Fruit fly (Drosophila melanogaster): ENCODE measurements around the gene Fadd.

Gene Fadd

dm6 chr3R:22046723-22047122, 12.5 kb downstream of the Fadd start:
- no peak for TF ChIP-seq Eip93F (GFP tag; optimal IDR thresholded peaks at IDR 0.05)
- TF ChIP-seq CG6854 (GFP tag; optimal IDR thresholded peaks at IDR 0.05) = no peak
- no peak for TF ChIP-seq Gug (GFP tag; IDR thresholded peaks at IDR 0.05)
- TF ChIP-seq dsx (GFP tag; optimal IDR thresholded peaks at IDR 0.05; ENCODE audit: poor library complexity, severe bottlenecking) = no peak
- no peak for TF ChIP-seq OdsH (GFP tag; optimal IDR thresholded peaks at IDR 0.05)
- TF ChIP-seq fkh (GFP tag; optimal IDR thresholded peaks at IDR 0.05) = peak; percentile 33
- TF ChIP-seq salr (GFP tag; optimal IDR thresholded peaks at IDR 0.05) = no peak
- TF ChIP-seq CG6163 (GFP tag; IDR thresholded peaks at IDR 0.05) = 0 out of 3 replicates have a peak, but pooled peaks have one; percentile 16
- TF ChIP-seq Eip75B (GFP tag; optimal IDR thresholded peaks at IDR 0.05) = no peak
- TF ChIP-seq Blimp-1 (GFP tag; optimal IDR thresholded peaks at IDR 0.05) = no peak
- TF ChIP-seq Hr39 (GFP tag; optimal IDR thresholded peaks at IDR 0.05) = no peak

- TF ChIP-seq fkh (GFP tag; optimal IDR thresholded peaks at IDR 0.05) (no peak), Hr39 (GFP tag; optimal IDR thresholded peaks at IDR 0.05) (no peak), Sox15 (GFP tag; optimal IDR thresholded peaks at IDR 0.05) (no peak), salr (GFP tag; optimal IDR thresholded peaks at IDR 0.05) (no peak)
Observed at dm6 chr3R:22047412-22047811, 13.2 kb downstream of the Fadd start.

- no peak for TF ChIP-seq Eip93F (GFP tag; optimal IDR thresholded peaks at IDR 0.05)
- no peak for TF ChIP-seq svp (GFP tag)
- peak; percentile 66 for TF ChIP-seq CG6276 (GFP tag; optimal IDR thresholded peaks at IDR 0.05)
- TF ChIP-seq Ets96B (tag; optimal IDR thresholded peaks at IDR 0.05) = peak; percentile 55
- peak; percentile 62 for TF ChIP-seq net (GFP tag; optimal IDR thresholded peaks at IDR 0.05)
- TF ChIP-seq CG11902 (GFP tag; optimal IDR thresholded peaks at IDR 0.05) = no peak
- peak; percentile 65 for TF ChIP-seq Lpt (GFP tag; optimal IDR thresholded peaks at IDR 0.05)
- peak in 1 of 2 experiments; percentile 26 for TF ChIP-seq ss (GFP tag; optimal IDR thresholded peaks at IDR 0.05)
- TF ChIP-seq esn (GFP tag; optimal IDR thresholded peaks at IDR 0.05) = peak; percentile 53
- peak; percentile 60 for TF ChIP-seq OdsH (GFP tag; optimal IDR thresholded peaks at IDR 0.05)
- TF ChIP-seq CG11762 (GFP tag; optimal IDR thresholded peaks at IDR 0.05; ENCODE audit: insufficient read depth) = peak; percentile 28
- no peak for TF ChIP-seq Sox102F (GFP tag; optimal IDR thresholded peaks at IDR 0.05)
- peak; percentile 39 for TF ChIP-seq dac (GFP tag; optimal IDR thresholded peaks at IDR 0.05)
- peak; percentile 62 for TF ChIP-seq dsx (GFP tag; optimal IDR thresholded peaks at IDR 0.05; ENCODE audit: poor library complexity, severe bottlenecking)
- peak; percentile 87 for TF ChIP-seq CG15336 (GFP tag; IDR thresholded peaks at IDR 0.05)
- TF ChIP-seq Blimp-1 (GFP tag; optimal IDR thresholded peaks at IDR 0.05) = no peak
- peak; percentile 31 for TF ChIP-seq CG8632 (GFP tag; optimal IDR thresholded peaks at IDR 0.05)
- TF ChIP-seq salr (GFP tag; optimal IDR thresholded peaks at IDR 0.05) = peak in 1 of 2 experiments; percentile 50
- TF ChIP-seq CG9139 (GFP tag; optimal IDR thresholded peaks at IDR 0.05) = no peak
- TF ChIP-seq CG11294 (GFP tag; IDR thresholded peaks at IDR 0.05) = peak; percentile 60
- peak; percentile 68 for TF ChIP-seq Gug (GFP tag; IDR thresholded peaks at IDR 0.05)
- TF ChIP-seq CG3032 (tag; optimal IDR thresholded peaks at IDR 0.05) = peak; percentile 35
- TF ChIP-seq acj6 (GFP tag; optimal IDR thresholded peaks at IDR 0.05) = peak; percentile 36
- TF ChIP-seq Eip78C (GFP tag) = peak; percentile 85
- TF ChIP-seq lz (GFP tag; optimal IDR thresholded peaks at IDR 0.05) = peak; percentile 15
- no peak for TF ChIP-seq CG1621 (tag; optimal IDR thresholded peaks at IDR 0.05)
- TF ChIP-seq Hr38 (GFP tag; optimal IDR thresholded peaks at IDR 0.05) = no peak
- peak; percentile 1 for TF ChIP-seq vri (GFP tag; optimal IDR thresholded peaks at IDR 0.05)
- TF ChIP-seq Ets21C (GFP tag; optimal IDR thresholded peaks at IDR 0.05) = no peak
- TF ChIP-seq Hr39 (GFP tag; optimal IDR thresholded peaks at IDR 0.05) = peak; percentile 12
- peak; percentile 83 for TF ChIP-seq CG32006 (GFP tag; optimal IDR thresholded peaks at IDR 0.05)
- no peak for TF ChIP-seq CG8319 (GFP tag; optimal IDR thresholded peaks at IDR 0.05)
- TF ChIP-seq CG3919 (GFP tag; optimal IDR thresholded peaks at IDR 0.05) = peak; percentile 61
- no peak for TF ChIP-seq CG34406 (GFP tag; optimal IDR thresholded peaks at IDR 0.05)
- TF ChIP-seq CG6854 (GFP tag; optimal IDR thresholded peaks at IDR 0.05) = no peak
- peak; percentile 5 for TF ChIP-seq cyc (GFP tag; optimal IDR thresholded peaks at IDR 0.05)
- no peak for TF ChIP-seq fd85E (GFP tag; optimal IDR thresholded peaks at IDR 0.05)
- TF ChIP-seq fd59A (GFP tag; optimal IDR thresholded peaks at IDR 0.05) = peak; percentile 32
- TF ChIP-seq achi (GFP tag; optimal IDR thresholded peaks at IDR 0.05) = peak; percentile 61
- TF ChIP-seq CG6163 (GFP tag; IDR thresholded peaks at IDR 0.05) = peak; percentile 72
- TF ChIP-seq spab (GFP tag; optimal IDR thresholded peaks at IDR 0.05) = peak; percentile 41
- TF ChIP-seq CG31627 (GFP tag; optimal IDR thresholded peaks at IDR 0.05) = peak; percentile 11
Observed at dm6 chr3R:22049134-22049796, 15.0 kb downstream of the Fadd start.

Measured in whole organism, prepupa.